Worm (Caenorhabditis elegans): ENCODE data around the gene clec-180.

The clec-180 gene

ce11 chrIV:7573944-7574343 lies 5.3 kb downstream of the clec-180 start (continued):
- TF ChIP-seq tbx-8 (GFP tag; optimal IDR thresholded peaks at IDR 0.05) (peak; percentile 88), nhr-28 (tag; optimal IDR thresholded peaks at IDR 0.05) (peak; percentile 82), ces-1 (GFP tag; optimal IDR thresholded peaks at IDR 0.05) (no peak), cnd-1 (tag; optimal IDR thresholded peaks at IDR 0.05) (peak; percentile 95)

DNA sequence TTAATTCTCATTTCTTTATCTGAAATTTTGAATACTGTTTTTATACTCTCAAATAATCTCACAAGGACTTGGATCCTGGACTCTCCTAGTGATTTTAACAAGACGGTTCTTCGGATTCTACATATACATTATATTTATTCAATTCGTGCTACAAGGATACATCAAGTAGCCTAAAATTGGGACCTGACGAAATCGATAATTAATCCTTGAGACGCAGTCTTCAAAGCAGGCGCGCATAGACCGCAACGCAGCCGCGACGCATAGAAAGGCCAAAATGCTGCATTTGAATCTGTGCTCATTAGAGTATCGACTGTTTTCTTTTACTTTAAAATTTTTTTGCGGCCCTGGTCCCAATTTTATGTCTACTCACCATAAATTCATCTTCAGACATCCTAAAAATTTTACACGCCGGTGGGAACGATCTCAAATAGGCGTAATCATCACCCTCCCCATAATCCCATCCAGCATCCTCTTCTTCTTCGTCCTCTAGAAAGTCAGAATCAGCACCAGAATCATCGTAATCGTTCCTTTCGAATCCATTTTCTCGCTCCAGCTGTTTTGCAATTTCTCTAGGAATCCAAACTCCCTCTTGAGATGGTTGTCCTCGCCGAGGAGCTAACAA lies 6.6 kb downstream of the clec-180 start, which contains the start of gene cec-4:
TSS of gene cec-4 (plus strand) at position 572 of the 622 bp plus-strand sequence.
- TF ChIP-seq nhr-76 (tag; optimal IDR thresholded peaks at IDR 0.05) (no peak), flh-1 (GFP tag; optimal IDR thresholded peaks at IDR 0.05) (no peak), hlh-1 (tag; optimal IDR thresholded peaks at IDR 0.05) (peak; percentile 50), sem-2 (GFP tag; optimal IDR thresholded peaks at IDR 0.05) (no peak), unc-120 (tag; optimal IDR thresholded peaks at IDR 0.05; ENCODE audit: poor library complexity, severe bottlenecking) (no peak), elt-1 (tag; optimal IDR thresholded peaks at IDR 0.05; ENCODE audit: borderline replicate concordance, insufficient read depth) (no peak), ceh-39 (tag; optimal IDR thresholded peaks at IDR 0.05) (peak; percentile 97), lsy-2 (tag; optimal IDR thresholded peaks at IDR 0.05) (no peak), ces-1 (GFP tag; optimal IDR thresholded peaks at IDR 0.05) (peak; percentile 9), nhr-2 (tag; optimal IDR thresholded peaks at IDR 0.05) (no peak)

- TF ChIP-seq mep-1 (tag; optimal IDR thresholded peaks at IDR 0.05) (no peak), snpc-4 (tag; optimal IDR thresholded peaks at IDR 0.05) (no peak), nhr-2 (tag; optimal IDR thresholded peaks at IDR 0.05) (no peak), hlh-1 (tag; optimal IDR thresholded peaks at IDR 0.05) (no peak), ceh-83 (GFP tag; optimal IDR thresholded peaks at IDR 0.05) (no peak), M03D4.4 (tag; optimal IDR thresholded peaks at IDR 0.05) (no peak), lsy-2 (tag; optimal IDR thresholded peaks at IDR 0.05) (no peak), mls-2 (tag; optimal IDR thresholded peaks at IDR 0.05) (no peak), elt-1 (tag; optimal IDR thresholded peaks at IDR 0.05; ENCODE audit: borderline replicate concordance, insufficient read depth) (no peak), nhr-12 (tag; optimal IDR thresholded peaks at IDR 0.05) (no peak), unc-120 (tag; optimal IDR thresholded peaks at IDR 0.05; ENCODE audit: poor library complexity, severe bottlenecking) (no peak), flh-1 (GFP tag; optimal IDR thresholded peaks at IDR 0.05) (no peak), nhr-76 (tag; optimal IDR thresholded peaks at IDR 0.05) (no peak), tbx-8 (GFP tag; optimal IDR thresholded peaks at IDR 0.05) (no peak), sptf-1 (tag; optimal IDR thresholded peaks at IDR 0.05) (no peak)
Observed at ce11 chrIV:7578281-7578680, 9.6 kb downstream of the clec-180 start, which contains the start of gene F32E10.5. Gene F32E10.5, minus strand, starts transcription at chrIV:7578381.

- TF ChIP-seq mep-1 (tag; optimal IDR thresholded peaks at IDR 0.05) (peak; percentile 87), mab-5 (tag; optimal IDR thresholded peaks at IDR 0.05) (no peak), nhr-28 (tag; optimal IDR thresholded peaks at IDR 0.05) (no peak), ceh-83 (GFP tag; optimal IDR thresholded peaks at IDR 0.05) (no peak), lin-32 (GFP tag; optimal IDR thresholded peaks at IDR 0.05) (no peak), blmp-1 (tag; optimal IDR thresholded peaks at IDR 0.05) (no peak), unc-62 (GFP tag; optimal IDR thresholded peaks at IDR 0.05) (peak; percentile 15), cnd-1 (tag; optimal IDR thresholded peaks at IDR 0.05) (no peak), sem-2 (GFP tag; optimal IDR thresholded peaks at IDR 0.05) (no peak), lsy-2 (tag; optimal IDR thresholded peaks at IDR 0.05) (peak; percentile 58), ceh-43 (GFP tag; optimal IDR thresholded peaks at IDR 0.05) (no peak), unc-39 (tag; optimal IDR thresholded peaks at IDR 0.05) (no peak), ztf-11 (tag; optimal IDR thresholded peaks at IDR 0.05) (no peak), nhr-12 (tag; optimal IDR thresholded peaks at IDR 0.05) (peak; percentile 24), snpc-4 (tag; optimal IDR thresholded peaks at IDR 0.05) (no peak), ces-1 (GFP tag; optimal IDR thresholded peaks at IDR 0.05) (peak; percentile 95), tbx-8 (GFP tag; optimal IDR thresholded peaks at IDR 0.05) (no peak), elt-1 (tag; optimal IDR thresholded peaks at IDR 0.05; ENCODE audit: borderline replicate concordance, insufficient read depth) (no peak), mls-2 (tag; optimal IDR thresholded peaks at IDR 0.05) (peak; percentile 57), nhr-237 (tag; optimal IDR thresholded peaks at IDR 0.05) (peak; percentile 88), sptf-1 (tag; optimal IDR thresholded peaks at IDR 0.05) (peak; percentile 49), unc-120 (tag; optimal IDR thresholded peaks at IDR 0.05; ENCODE audit: poor library complexity, severe bottlenecking) (peak; percentile 84), nhr-2 (tag; optimal IDR thresholded peaks at IDR 0.05) (no peak), elt-3 (tag; optimal IDR thresholded peaks at IDR 0.05) (no peak), hlh-1 (tag; optimal IDR thresholded peaks at IDR 0.05) (peak; percentile 24), lin-13 (tag; optimal IDR thresholded peaks at IDR 0.05) (peak; percentile 57), bed-3 (GFP tag; optimal IDR thresholded peaks at IDR 0.05) (no peak), ceh-39 (tag; optimal IDR thresholded peaks at IDR 0.05) (peak; percentile 83), zip-8 (tag; optimal IDR thresholded peaks at IDR 0.05) (no peak), ham-2 (GFP tag; optimal IDR thresholded peaks at IDR 0.05) (peak; percentile 73), drap-1 (GFP tag; optimal IDR thresholded peaks at IDR 0.05) (no peak), nhr-76 (tag; optimal IDR thresholded peaks at IDR 0.05) (no peak), flh-1 (GFP tag; optimal IDR thresholded peaks at IDR 0.05) (no peak), M03D4.4 (tag; optimal IDR thresholded peaks at IDR 0.05) (peak; percentile 23), pha-4 (tag; optimal IDR thresholded peaks at IDR 0.05) (peak; percentile 92)
Observed at ce11 chrIV:7580062-7580614, 11.4 kb downstream of the clec-180 start, which contains the start of the genes cec-5 and nol-10. Gene cec-5, minus strand, starts transcription at chrIV:7580112. Gene nol-10, plus strand, starts transcription at chrIV:7580597.

All from whole organism, mixed stage, embryonic.